Fruit fly (Drosophila melanogaster) whole organism, pupa: Measurements from ENCODE around the gene ca.

Experiments used
- CG10348 ChIP-seq: fragments of 200-800 bp; sonication (Bioruptor generic); IDR thresholded peaks from 2 replicates; pipeline ENCODE4 v1.3.6; 2022; ENCODE audit warnings: missing biosample characterization, missing genetic modification characterization
- CG12605 ChIP-seq: fragments of 200-800 bp; sonication (Bioruptor generic); IDR thresholded peaks from 2 replicates; pipeline ENCODE4 v1.3.6; 2022; ENCODE audit warnings: missing biosample characterization, missing genetic modification characterization
- CG13204 ChIP-seq: fragments of 200-800 bp; sonication (Bioruptor generic); optimal IDR thresholded peaks from 2 replicates; lab custom pipeline; 2018; ENCODE audit warnings: missing biosample characterization, mild to moderate bottlenecking, missing genetic modification characterization, moderate library complexity
- CG14655 ChIP-seq: fragments of 200-800 bp; sonication (Bioruptor generic); optimal IDR thresholded peaks from 3 replicates; lab custom pipeline; 2017; ENCODE audit warnings: mild to moderate bottlenecking, missing biosample characterization, missing genetic modification reagents, missing genetic modification characterization
- CG15710 ChIP-seq: fragments of 200-800 bp; sonication (Bioruptor generic); optimal IDR thresholded peaks from 2 replicates; lab custom pipeline; 2018; ENCODE audit warnings: missing biosample characterization, mild to moderate bottlenecking, missing genetic modification characterization, moderate library complexity
- CG17806 ChIP-seq: fragments of 200-800 bp; sonication (Bioruptor generic); optimal IDR thresholded peaks from 2 replicates; lab custom pipeline; 2018; ENCODE audit warnings: missing biosample characterization, mild to moderate bottlenecking, missing genetic modification characterization, moderate library complexity
- CG32121 ChIP-seq: fragments of 200-800 bp; sonication (Bioruptor generic); IDR thresholded peaks from 2 replicates; pipeline ENCODE4 v1.3.6; 2022; ENCODE audit warnings: missing biosample characterization, missing genetic modification characterization
- CG34367 ChIP-seq: fragments of 200-800 bp; sonication (Bioruptor generic); optimal IDR thresholded peaks from 2 replicates; lab custom pipeline; 2018; ENCODE audit warnings: missing biosample characterization, mild to moderate bottlenecking, missing genetic modification characterization
- CG4496 ChIP-seq: fragments of 200-800 bp; sonication (Bioruptor generic); IDR thresholded peaks from 3 replicates; pipeline ENCODE4 v1.3.6; 2022; ENCODE audit warnings: missing biosample characterization, missing genetic modification characterization
- CG8159 ChIP-seq: fragments of 200-800 bp; sonication (Bioruptor generic); optimal IDR thresholded peaks from 3 replicates; lab custom pipeline; 2018; ENCODE audit warnings: missing biosample characterization, mild to moderate bottlenecking, missing genetic modification characterization, moderate library complexity
- CG8301 ChIP-seq: fragments of 200-800 bp; sonication (Bioruptor generic); optimal IDR thresholded peaks from 2 replicates; lab custom pipeline; 2018; ENCODE audit warnings: missing biosample characterization, mild to moderate bottlenecking, missing genetic modification characterization
- CG9948 ChIP-seq: fragments of 200-800 bp; sonication (Bioruptor generic); optimal IDR thresholded peaks from 2 replicates; lab custom pipeline; 2018; ENCODE audit warnings: missing biosample characterization, mild to moderate bottlenecking, missing genetic modification characterization, moderate library complexity
- D1 ChIP-seq: fragments of 200-800 bp; sonication (Bioruptor generic); optimal IDR thresholded peaks from 2 replicates; lab custom pipeline; 2018; ENCODE audit warnings: missing biosample characterization, mild to moderate bottlenecking, missing genetic modification characterization, moderate library complexity
- EcR ChIP-seq: fragments of 200-800 bp; sonication (Bioruptor generic); optimal IDR thresholded peaks from 3 replicates; lab custom pipeline; 2019; ENCODE audit warnings: missing biosample characterization, missing genetic modification characterization, mild to moderate bottlenecking, moderate library complexity, missing genetic modification reagents
- Ets98B ChIP-seq: fragments of 200-800 bp; sonication (Bioruptor generic); IDR thresholded peaks from 2 replicates; pipeline ENCODE4 v1.3.6; 2022; ENCODE audit warnings: missing biosample characterization, missing genetic modification characterization
- Pif1A ChIP-seq: fragments of 200-800 bp; sonication (Bioruptor generic); optimal IDR thresholded peaks from 3 replicates; lab custom pipeline; 2016; ENCODE audit warnings: missing biosample characterization, missing genetic modification characterization
- Pif1B ChIP-seq: fragments of 200-800 bp; sonication (Bioruptor generic); optimal IDR thresholded peaks from 3 replicates; lab custom pipeline; 2016; ENCODE audit warnings: missing biosample characterization, missing genetic modification characterization
- Snoo ChIP-seq: fragments of 200-800 bp; sonication (Bioruptor generic); optimal IDR thresholded peaks from 3 replicates; lab custom pipeline; 2017; ENCODE audit warnings: missing biosample characterization, mild to moderate bottlenecking, missing genetic modification characterization, inconsistent platforms
- fd96Ca ChIP-seq: fragments of 200-800 bp; sonication (Bioruptor generic); IDR thresholded peaks from 3 replicates; pipeline ENCODE4 v1.3.6; 2022; ENCODE audit warnings: missing biosample characterization, missing genetic modification characterization
- gl ChIP-seq: fragments of 200-800 bp; sonication (Bioruptor generic); optimal IDR thresholded peaks from 2 replicates; lab custom pipeline; 2018; ENCODE audit warnings: missing biosample characterization, mild to moderate bottlenecking, missing genetic modification characterization
- rn ChIP-seq: fragments of 200-800 bp; sonication (Bioruptor generic); IDR thresholded peaks from 2 replicates; pipeline ENCODE4 v1.3.6; 2022; ENCODE audit warnings: missing biosample characterization, missing genetic modification characterization

Gene ca

DNA sequence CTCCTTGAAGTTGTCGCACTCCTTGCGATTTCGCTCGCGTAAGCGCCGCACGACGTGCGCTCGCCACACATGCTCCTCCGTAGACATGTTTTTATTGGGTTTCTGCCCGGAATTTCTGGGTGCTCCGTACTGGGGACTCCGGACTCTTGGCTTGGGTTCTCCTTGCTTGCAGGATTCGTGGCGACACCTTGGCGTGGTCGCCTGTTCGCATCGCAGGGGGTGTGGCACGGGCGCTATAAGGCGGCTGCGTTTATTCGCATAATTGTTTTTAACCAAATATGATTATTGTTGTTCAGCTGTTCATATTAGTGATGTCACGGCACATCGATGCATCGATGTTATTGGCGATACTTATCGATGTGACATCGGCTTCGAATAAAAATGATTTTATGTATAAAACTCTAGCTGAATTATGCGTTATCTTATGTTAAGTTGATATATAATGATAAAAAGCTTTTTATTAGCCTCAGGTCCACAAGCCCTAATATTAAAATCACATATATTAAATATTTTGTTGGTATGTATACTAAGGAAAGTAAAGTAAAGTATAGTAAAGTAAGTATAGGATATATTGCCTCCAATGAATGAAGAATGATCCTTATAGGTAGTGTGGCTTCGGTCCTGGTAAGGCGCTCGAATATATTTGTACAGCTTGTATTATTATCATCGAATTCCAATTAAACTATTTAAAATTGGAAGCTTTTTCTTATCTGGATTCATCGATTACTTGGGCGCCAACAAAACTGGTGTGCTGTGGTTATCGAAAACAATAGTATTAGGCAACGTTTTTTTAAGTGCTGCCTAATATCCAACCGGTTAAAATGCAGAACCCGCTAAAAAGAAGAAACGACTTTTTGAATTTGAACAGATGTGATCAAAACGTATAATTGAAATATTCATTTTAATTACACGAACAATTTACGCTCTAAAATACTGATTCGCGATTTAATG lies 28.4 kb downstream of the ca start, which contains the start of gene Atg16:
TSS of gene Atg16 (minus strand) at position 343 of the 951 bp plus-strand sequence.
- TF ChIP-seq CG9948 (tag; lab: Kevin White, UChicago) (no peak), Ets98B (GFP tag; lab: Robert Waterston, UW) (no peak), EcR (GFP tag; lab: Kevin White, UChicago) (no peak), CG4496 (GFP tag; lab: Robert Waterston, UW) (no peak), CG13204 (no peak), CG12605 (GFP tag; lab: Robert Waterston, UW) (no peak)

DNA sequence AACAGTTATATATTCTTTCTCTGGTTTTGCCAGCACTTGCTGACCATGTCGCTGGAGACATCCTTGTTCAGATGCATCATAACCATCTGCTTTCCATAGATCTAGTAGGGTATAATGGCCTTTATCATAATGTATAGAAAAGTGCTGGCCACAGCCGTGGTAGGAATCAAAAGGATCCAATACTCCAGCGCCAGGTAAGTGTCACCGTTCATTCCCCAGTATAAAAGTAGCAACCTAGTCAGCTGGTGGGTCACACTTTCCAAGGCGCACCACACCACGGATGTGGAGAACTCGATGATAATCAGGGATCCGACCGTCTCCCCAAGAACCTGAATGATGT lies 29.1 kb downstream of the ca start, which contains the start of gene Prtl99C:
TSS of gene Prtl99C (plus strand) at position 241 of the 340 bp plus-strand sequence.
- no peak for TF ChIP-seq gl (tag; lab: Kevin White, UChicago)
- no peak for TF ChIP-seq CG32121 (GFP tag; lab: Robert Waterston, UW)
- TF ChIP-seq fd96Ca (GFP tag; lab: Robert Waterston, UW) = no peak
- no peak for TF ChIP-seq rn (GFP tag; lab: Robert Waterston, UW)
- no peak for TF ChIP-seq CG14655 (GFP tag; lab: Kevin White, UChicago)
- no peak for TF ChIP-seq CG10348 (GFP tag; lab: Robert Waterston, UW)
- no peak for TF ChIP-seq CG9948 (tag; lab: Kevin White, UChicago)
- TF ChIP-seq CG8159 = no peak
- TF ChIP-seq CG8301 = no peak
- no peak for TF ChIP-seq Pif1A (GFP tag; lab: Kevin White, UChicago)
- TF ChIP-seq CG4496 (GFP tag; lab: Robert Waterston, UW) = no peak
- no peak for TF ChIP-seq CG17806 (tag; lab: Kevin White, UChicago)
- no peak for TF ChIP-seq Pif1B (GFP tag; lab: Kevin White, UChicago)
- TF ChIP-seq Snoo (tag; lab: Kevin White, UChicago) = no peak
- no peak for TF ChIP-seq CG13204
- TF ChIP-seq Ets98B (GFP tag; lab: Robert Waterston, UW) = no peak
- TF ChIP-seq CG15710 (tag; lab: Kevin White, UChicago) = no peak
- TF ChIP-seq, all 21 proteins: peak for 0

DNA sequence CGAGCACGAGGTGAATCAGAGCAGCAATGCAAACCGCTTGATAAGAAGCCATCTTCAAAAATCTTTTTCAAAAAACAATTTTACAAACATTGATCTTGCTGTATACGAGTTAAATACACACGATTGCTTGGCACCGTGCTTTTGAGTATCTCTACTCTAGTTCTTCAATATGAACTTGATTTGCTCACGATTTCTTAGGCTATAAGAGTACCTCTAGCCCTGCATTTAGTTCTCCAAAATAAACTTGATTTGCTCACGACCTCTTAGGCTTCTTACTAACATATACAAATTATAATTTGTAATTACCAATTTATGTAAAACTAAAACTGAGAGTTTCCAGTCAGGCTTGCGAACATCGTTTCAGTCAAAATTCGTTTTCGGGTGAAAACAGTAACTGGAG lies 29.6 kb downstream of the ca start, which contains the start of gene CG42592:
TSS of gene CG42592 (minus strand) at position 101 of the 400 bp plus-strand sequence.
- TF ChIP-seq EcR (GFP tag; lab: Kevin White, UChicago) = no peak
- no peak for TF ChIP-seq CG12605 (GFP tag; lab: Robert Waterston, UW)
- TF ChIP-seq Pif1A (GFP tag; lab: Kevin White, UChicago) = no peak
- no peak for TF ChIP-seq CG15710 (tag; lab: Kevin White, UChicago)
- no peak for TF ChIP-seq fd96Ca (GFP tag; lab: Robert Waterston, UW)
- TF ChIP-seq CG9948 (tag; lab: Kevin White, UChicago) = no peak
- no peak for TF ChIP-seq gl (tag; lab: Kevin White, UChicago)
- no peak for TF ChIP-seq CG4496 (GFP tag; lab: Robert Waterston, UW)
- no peak for TF ChIP-seq rn (GFP tag; lab: Robert Waterston, UW)
- TF ChIP-seq CG32121 (GFP tag; lab: Robert Waterston, UW) = no peak
- TF ChIP-seq D1 (tag; lab: Kevin White, UChicago) = no peak
- TF ChIP-seq, all 21 proteins: peak for 0

DNA sequence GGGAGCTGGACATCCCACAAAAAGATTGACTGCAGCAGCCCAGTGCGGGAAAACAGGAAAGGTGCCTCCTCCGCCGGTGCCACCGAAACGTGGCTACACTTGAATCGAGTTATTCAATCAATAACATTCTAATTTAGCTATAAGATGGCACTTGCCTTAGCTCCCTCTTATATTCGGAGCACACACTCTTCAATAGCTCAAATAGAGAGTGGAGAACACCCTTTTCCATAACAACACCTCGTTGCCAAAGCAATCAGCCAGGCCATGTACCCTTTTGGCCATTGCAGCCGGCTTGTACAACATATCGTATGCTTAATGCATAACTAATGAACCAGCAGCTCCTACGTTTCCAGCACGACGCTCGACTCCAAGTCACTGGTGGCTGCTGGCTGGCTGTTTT lies 31.2 kb downstream of the ca start:
- TF ChIP-seq EcR (GFP tag; lab: Kevin White, UChicago) = no peak
- peak; percentile 38; the same call in 1 of the 3 replicates for TF ChIP-seq CG4496 (GFP tag; lab: Robert Waterston, UW)
- TF ChIP-seq CG34367 (tag; lab: Kevin White, UChicago) = no peak
- no peak for TF ChIP-seq Pif1B (GFP tag; lab: Kevin White, UChicago)
- peak; percentile 60 for TF ChIP-seq fd96Ca (GFP tag; lab: Robert Waterston, UW)
- no peak for TF ChIP-seq CG13204
- peak; percentile 30 for TF ChIP-seq CG8301
- peak; percentile 49 for TF ChIP-seq CG14655 (GFP tag; lab: Kevin White, UChicago)
- 0 out of 2 replicates have a peak, but pooled peaks have one; percentile 33 for TF ChIP-seq Ets98B (GFP tag; lab: Robert Waterston, UW)
- TF ChIP-seq CG32121 (GFP tag; lab: Robert Waterston, UW) = peak; percentile 46; the same call in 1 of the 2 replicates
- no peak for TF ChIP-seq D1 (tag; lab: Kevin White, UChicago)
- no peak for TF ChIP-seq CG12605 (GFP tag; lab: Robert Waterston, UW)

DNA sequence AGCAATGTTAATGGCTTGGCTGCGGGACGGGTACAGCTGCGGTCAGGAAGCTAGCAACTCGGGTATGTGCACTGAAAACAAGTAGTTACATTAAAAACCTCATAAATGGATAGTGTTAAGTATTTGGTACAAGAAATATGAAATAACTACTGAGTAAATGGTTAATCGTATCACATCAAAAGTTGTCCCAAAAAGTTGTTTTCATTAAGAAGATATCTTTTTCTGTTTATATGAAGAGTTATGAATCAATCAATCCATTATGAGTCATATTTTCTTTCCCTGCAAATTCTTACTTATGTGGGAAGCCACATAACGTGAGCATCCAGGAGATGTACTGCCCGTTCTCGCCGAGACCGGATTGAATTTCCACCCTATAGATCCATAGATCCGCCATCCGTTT lies 32.1 kb downstream of the ca start:
- TF ChIP-seq Ets98B (GFP tag; lab: Robert Waterston, UW) = no peak
- peak; percentile 69 for TF ChIP-seq CG14655 (GFP tag; lab: Kevin White, UChicago)
- TF ChIP-seq fd96Ca (GFP tag; lab: Robert Waterston, UW) = no peak
- peak; percentile 20 for TF ChIP-seq gl (tag; lab: Kevin White, UChicago)
- no peak for TF ChIP-seq CG13204
- TF ChIP-seq CG15710 (tag; lab: Kevin White, UChicago) = peak; percentile 12
- peak; percentile 31 for TF ChIP-seq CG9948 (tag; lab: Kevin White, UChicago)
- TF ChIP-seq rn (GFP tag; lab: Robert Waterston, UW) = no peak
- no peak for TF ChIP-seq CG10348 (GFP tag; lab: Robert Waterston, UW)
- peak; percentile 9 for TF ChIP-seq Pif1A (GFP tag; lab: Kevin White, UChicago)
- TF ChIP-seq CG17806 (tag; lab: Kevin White, UChicago) = peak; percentile 22
- TF ChIP-seq Pif1B (GFP tag; lab: Kevin White, UChicago) = no peak
- TF ChIP-seq CG34367 (tag; lab: Kevin White, UChicago) = peak; percentile 25
- peak; percentile 40 for TF ChIP-seq CG8159
- no peak for TF ChIP-seq CG32121 (GFP tag; lab: Robert Waterston, UW)
- TF ChIP-seq D1 (tag; lab: Kevin White, UChicago) = no peak
- TF ChIP-seq CG8301 = peak; percentile 46
- no peak for TF ChIP-seq EcR (GFP tag; lab: Kevin White, UChicago)
- TF ChIP-seq CG4496 (GFP tag; lab: Robert Waterston, UW) = no peak
- no peak for TF ChIP-seq CG12605 (GFP tag; lab: Robert Waterston, UW)
- TF ChIP-seq Snoo (tag; lab: Kevin White, UChicago) = no peak
- TF ChIP-seq, all 21 proteins: peak for 9
